Worm (Caenorhabditis elegans): ENCODE results near the gene mlp-1.

- TF ChIP-seq tab-1 (GFP tag; IDR thresholded peaks at IDR 0.05) (no peak), cog-1 (tag; optimal IDR thresholded peaks at IDR 0.05) (no peak)
These were observed 27.2 kb upstream of the mlp-1 start for ce11 chrIII:6002024-6002423.
